Fruit fly (Drosophila melanogaster) whole organism, adult: Measurements from ENCODE around the gene Alg2.

Source experiments
- CG11617 ChIP-seq: fragments of 200-800 bp; sonication (Bioruptor generic); optimal IDR thresholded peaks from 2 replicates; lab custom pipeline; 2017; ENCODE audit warnings: mild to moderate bottlenecking, missing biosample characterization, missing genetic modification reagents, missing genetic modification characterization
- CG12768 ChIP-seq: fragments of 200-800 bp; sonication (Bioruptor generic); optimal IDR thresholded peaks from 2 replicates; lab custom pipeline; 2017; ENCODE audit warnings: missing biosample characterization, missing genetic modification characterization, mild to moderate bottlenecking, moderate library complexity, missing genetic modification reagents
- CG14711 ChIP-seq: fragments of 200-800 bp; sonication (Bioruptor generic); optimal IDR thresholded peaks from 2 replicates; lab custom pipeline; 2018; ENCODE audit warnings: missing biosample characterization, mild to moderate bottlenecking, missing genetic modification characterization, moderate library complexity
- CG1620 ChIP-seq: fragments of 200-800 bp; sonication (Bioruptor generic); optimal IDR thresholded peaks from 2 replicates; lab custom pipeline; 2016; ENCODE audit warnings: missing biosample characterization, missing genetic modification characterization
- CG33017 ChIP-seq: fragments of 200-800 bp; sonication (Bioruptor generic); optimal IDR thresholded peaks from 2 replicates; lab custom pipeline; 2018; ENCODE audit warnings: missing biosample characterization, mild to moderate bottlenecking, missing genetic modification characterization, moderate library complexity
- CG5204 ChIP-seq: fragments of 200-800 bp; sonication (Bioruptor generic); optimal IDR thresholded peaks from 2 replicates; lab custom pipeline; 2016; ENCODE audit warnings: missing biosample characterization, missing genetic modification characterization
- CG7045 ChIP-seq: fragments of 200-800 bp; sonication (Bioruptor generic); optimal IDR thresholded peaks from 2 replicates; lab custom pipeline; 2017; ENCODE audit warnings: missing biosample characterization, mild to moderate bottlenecking, missing genetic modification characterization
- CG7101 ChIP-seq: fragments of 200-800 bp; sonication (Bioruptor generic); optimal IDR thresholded peaks from 2 replicates; lab custom pipeline; 2018; ENCODE audit warnings: missing biosample characterization, mild to moderate bottlenecking, missing genetic modification characterization, moderate library complexity
- Clk ChIP-seq: fragments of 200-800 bp; sonication (Bioruptor generic); optimal IDR thresholded peaks from 2 replicates; lab custom pipeline; 2017; ENCODE audit warnings: missing biosample characterization, missing genetic modification characterization
- Crg-1 ChIP-seq: fragments of 200-800 bp; sonication (Bioruptor generic); optimal IDR thresholded peaks from 2 replicates; lab custom pipeline; 2016; ENCODE audit warnings: missing biosample characterization, missing genetic modification characterization
- Hr96 ChIP-seq: fragments of 200-800 bp; sonication (Bioruptor generic); optimal IDR thresholded peaks from 2 replicates; lab custom pipeline; 2016; ENCODE audit warnings: missing biosample characterization, missing genetic modification characterization
- Mnt ChIP-seq: fragments of 200-800 bp; sonication (Bioruptor generic); optimal IDR thresholded peaks from 2 replicates; lab custom pipeline; 2016; ENCODE audit warnings: missing biosample characterization, mild to moderate bottlenecking, missing genetic modification characterization
- bab1 ChIP-seq: fragments of 200-800 bp; sonication (Bioruptor generic); optimal IDR thresholded peaks from 3 replicates; lab custom pipeline; 2019; ENCODE audit warnings: missing biosample characterization, mild to moderate bottlenecking, missing genetic modification characterization, moderate library complexity
- cic ChIP-seq: fragments of 200-800 bp; sonication (Bioruptor generic); optimal IDR thresholded peaks from 2 replicates; lab custom pipeline; 2017; ENCODE audit warnings: missing biosample characterization, mild to moderate bottlenecking, missing genetic modification characterization, moderate library complexity
- cnc ChIP-seq, 2 experiments: fragments of >200 bp; optimal IDR thresholded peaks; 2 replicates each; lab custom pipeline; 2017
- kay ChIP-seq: fragments of 200-800 bp; sonication (Bioruptor generic); peaks from one replicate; lab custom pipeline; 2016; ENCODE audit warnings: missing biosample characterization, missing genetic modification characterization, borderline replicate concordance
- ovo ChIP-seq: fragments of 200-800 bp; sonication (Bioruptor generic); optimal IDR thresholded peaks from 2 replicates; lab custom pipeline; 2016; ENCODE audit warnings: missing biosample characterization, missing genetic modification characterization
- pad ChIP-seq: fragments of 200-800 bp; sonication (Bioruptor generic); optimal IDR thresholded peaks from 3 replicates; lab custom pipeline; 2017; ENCODE audit warnings: missing biosample characterization, missing genetic modification characterization, mild to moderate bottlenecking, moderate library complexity, missing genetic modification reagents
- tj ChIP-seq: fragments of 200-800 bp; sonication (Bioruptor generic); optimal IDR thresholded peaks from 3 replicates; lab custom pipeline; 2017; ENCODE audit warnings: missing biosample characterization, mild to moderate bottlenecking, missing genetic modification characterization, moderate library complexity
- toe ChIP-seq: fragments of 200-800 bp; sonication (Bioruptor generic); optimal IDR thresholded peaks from 2 replicates; lab custom pipeline; 2016; ENCODE audit warnings: missing biosample characterization, missing genetic modification characterization

Alg2 gene

DNA sequence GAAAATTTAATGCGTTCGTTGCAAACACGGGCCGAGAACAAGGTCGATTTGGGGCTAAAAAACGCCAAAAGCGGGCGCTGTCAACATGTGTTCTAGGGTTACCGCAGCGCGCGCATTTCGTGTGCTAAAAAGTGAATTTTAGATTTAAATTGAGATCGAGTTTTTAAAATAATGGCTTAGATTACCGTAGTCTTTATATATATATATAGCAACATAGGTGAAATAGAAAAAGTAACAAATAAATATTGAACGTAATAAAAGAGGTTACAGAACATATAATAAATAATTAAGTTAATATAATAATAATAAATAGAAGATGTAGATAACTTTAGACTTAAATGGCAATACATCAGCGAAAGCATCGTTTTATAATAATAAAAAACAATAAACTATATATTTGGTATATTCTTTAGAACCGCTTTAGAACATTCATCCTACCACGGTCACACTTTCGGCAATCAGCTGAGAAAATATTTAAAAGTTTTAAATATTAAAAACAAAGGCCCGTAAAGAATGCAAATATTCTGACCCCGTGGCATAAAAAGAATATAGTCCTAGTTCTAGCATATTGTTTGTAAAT lies at the start of gene Alg2, which contains the start of gene CG11537:
TSS of gene Alg2 (plus strand) at position 426 of the 580 bp plus-strand sequence.
TSS of gene CG11537 (minus strand) at position 75 of the 580 bp plus-strand sequence.
- TF ChIP-seq Hr96 (GFP tag; lab: Kevin White, UChicago) (no peak), CG12768 (peak; percentile 54), ovo (GFP tag; lab: Kevin White, UChicago) (no peak), kay (GFP tag; lab: Kevin White, UChicago) (no peak), Mnt (peak; percentile 57), CG33017 (tag; lab: Kevin White, UChicago) (no peak), bab1 (peak; percentile 55), cic (GFP tag; lab: Kevin White, UChicago) (no peak), CG14711 (tag; lab: Kevin White, UChicago) (peak; percentile 98), CG7045 (GFP tag; lab: Kevin White, UChicago) (peak; percentile 21), cnc (optimal IDR thresholded peaks at IDR 0.05; lab: Kevin White, UChicago) (no peak), CG1620 (GFP tag; lab: Kevin White, UChicago) (peak; percentile 27), CG7101 (tag; lab: Kevin White, UChicago) (peak; percentile 12), toe (GFP tag; lab: Kevin White, UChicago) (no peak), Crg-1 (GFP tag; lab: Kevin White, UChicago) (no peak), CG11617 (GFP tag; lab: Kevin White, UChicago) (peak; percentile 10), tj (peak; percentile 59), CG5204 (GFP tag; lab: Kevin White, UChicago) (no peak), pad (GFP tag; lab: Kevin White, UChicago) (no peak), Clk (GFP tag; lab: Kevin White, UChicago) (no peak)

DNA sequence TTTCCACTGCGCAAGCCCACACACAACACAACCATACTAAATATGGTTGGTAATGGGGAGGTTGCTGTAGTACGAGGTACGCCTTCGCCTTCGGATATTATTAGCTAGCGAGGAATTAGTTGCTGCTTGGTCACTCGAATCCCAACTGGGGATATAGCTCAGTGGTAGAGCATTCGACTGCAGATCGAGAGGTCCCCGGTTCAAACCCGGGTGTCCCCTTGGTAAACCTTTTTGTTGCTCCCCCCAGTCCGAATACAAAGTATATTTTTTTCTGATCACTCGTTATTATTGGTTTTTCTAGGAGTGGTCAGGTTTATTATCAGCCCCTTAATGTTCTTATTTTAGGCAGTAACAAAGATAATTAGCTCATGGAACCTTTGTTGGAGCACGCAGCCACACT lies 48.0 kb upstream of the Alg2 start:
- no peak for TF ChIP-seq Clk (GFP tag; lab: Kevin White, UChicago)
- no peak for TF ChIP-seq CG11617 (GFP tag; lab: Kevin White, UChicago)
- no peak for TF ChIP-seq ovo (GFP tag; lab: Kevin White, UChicago)
- TF ChIP-seq Hr96 (GFP tag; lab: Kevin White, UChicago), result no peak
- TF ChIP-seq pad (GFP tag; lab: Kevin White, UChicago), result no peak
- TF ChIP-seq CG7045 (GFP tag; lab: Kevin White, UChicago), result no peak
- TF ChIP-seq toe (GFP tag; lab: Kevin White, UChicago), result no peak
- no peak for TF ChIP-seq Crg-1 (GFP tag; lab: Kevin White, UChicago)
- TF ChIP-seq CG5204 (GFP tag; lab: Kevin White, UChicago), result no peak
- TF ChIP-seq CG1620 (GFP tag; lab: Kevin White, UChicago), result no peak

DNA sequence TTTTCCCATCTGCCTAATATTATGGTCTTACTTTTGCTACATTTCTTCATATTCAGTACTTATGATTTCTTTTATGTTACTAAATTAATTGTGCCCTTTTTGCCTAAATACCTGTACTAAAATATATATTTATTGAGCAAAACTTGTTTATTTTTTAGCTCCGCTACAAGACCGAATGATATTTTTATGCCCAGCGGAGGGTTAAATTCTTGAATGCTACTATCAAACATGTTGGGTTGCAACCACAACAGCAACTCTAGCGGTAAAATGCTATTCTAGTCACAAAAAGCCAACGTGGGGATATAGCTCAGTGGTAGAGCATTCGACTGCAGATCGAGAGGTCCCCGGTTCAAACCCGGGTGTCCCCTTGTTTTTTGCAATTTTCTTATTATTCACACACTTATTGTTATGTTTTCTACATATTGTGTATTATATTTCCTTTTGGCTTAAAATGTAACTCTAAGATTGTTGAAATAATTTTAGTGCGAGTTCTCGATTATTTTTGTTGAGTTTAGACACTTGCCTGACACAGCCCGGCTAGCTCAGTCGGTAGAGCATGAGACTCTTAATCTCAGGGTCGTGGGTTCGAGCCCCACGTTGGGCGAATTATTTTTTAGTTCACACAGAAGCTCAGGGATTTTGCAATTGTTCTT lies 47.4 kb upstream of the Alg2 start:
- TF ChIP-seq CG33017 (tag; lab: Kevin White, UChicago) (no peak), CG12768 (peak; percentile 55), bab1 (no peak), CG7045 (GFP tag; lab: Kevin White, UChicago) (peak; percentile 29), CG7101 (tag; lab: Kevin White, UChicago) (peak; percentile 21)

DNA sequence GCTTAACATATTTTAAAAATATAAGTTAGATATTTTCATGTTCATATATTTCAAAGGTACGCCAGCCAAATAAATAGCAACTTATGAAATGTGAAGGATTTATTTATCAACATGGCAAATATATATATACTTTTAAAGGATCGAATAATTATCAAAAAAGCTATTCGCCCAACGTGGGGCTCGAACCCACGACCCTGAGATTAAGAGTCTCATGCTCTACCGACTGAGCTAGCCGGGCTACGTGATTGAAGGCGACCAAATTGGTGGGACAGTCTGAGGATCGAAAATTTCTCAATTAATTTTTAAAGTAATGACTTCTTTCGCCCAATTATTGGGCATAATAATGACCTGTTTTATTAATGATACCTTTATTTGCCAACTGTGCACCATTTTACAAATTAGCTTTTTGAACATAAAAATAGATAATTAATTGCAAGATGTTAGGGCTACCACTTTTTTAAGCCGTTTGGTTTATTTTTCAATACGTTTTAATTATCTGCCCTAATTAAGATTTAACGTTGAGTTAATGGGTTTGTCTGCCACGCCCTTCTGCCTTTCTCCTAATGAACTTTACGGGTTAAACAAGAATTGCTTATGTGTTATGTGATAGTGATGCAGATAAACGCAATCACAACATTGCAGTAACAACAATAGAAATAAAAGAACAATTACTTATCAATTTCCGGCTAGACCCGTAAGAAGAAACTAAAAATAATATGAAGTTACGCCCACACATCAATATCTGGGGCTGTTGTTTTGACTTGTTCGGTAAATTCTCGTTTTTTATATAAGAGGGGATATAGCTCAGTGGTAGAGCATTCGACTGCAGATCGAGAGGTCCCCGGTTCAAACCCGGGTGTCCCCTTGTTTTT lies 46.6 kb upstream of the Alg2 start:
- TF ChIP-seq Mnt (no peak), kay (GFP tag; lab: Kevin White, UChicago) (peak; percentile 2)

DNA sequence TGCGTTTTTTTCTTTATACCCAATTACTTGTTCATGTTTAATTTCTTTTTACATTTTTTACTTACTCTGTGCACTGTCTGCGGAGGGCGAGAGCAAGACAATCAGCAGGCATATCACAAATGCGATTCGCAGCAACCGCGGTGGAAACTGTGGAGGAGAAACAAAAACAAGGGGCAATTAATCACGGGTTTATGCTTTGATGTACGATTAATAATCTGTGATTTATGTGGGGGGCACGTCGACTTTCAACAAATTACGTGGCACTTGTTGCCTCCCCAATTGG lies 46.1 kb upstream of the Alg2 start:
- TF ChIP-seq CG14711 (tag; lab: Kevin White, UChicago) (no peak), pad (GFP tag; lab: Kevin White, UChicago) (no peak), ovo (GFP tag; lab: Kevin White, UChicago) (no peak), cnc (optimal IDR thresholded peaks at IDR 0.05; lab: Kevin White, UChicago) (no peak), Crg-1 (GFP tag; lab: Kevin White, UChicago) (no peak), Clk (GFP tag; lab: Kevin White, UChicago) (no peak), CG1620 (GFP tag; lab: Kevin White, UChicago) (no peak), CG5204 (GFP tag; lab: Kevin White, UChicago) (no peak), tj (no peak), CG7045 (GFP tag; lab: Kevin White, UChicago) (no peak), CG33017 (tag; lab: Kevin White, UChicago) (no peak)

DNA sequence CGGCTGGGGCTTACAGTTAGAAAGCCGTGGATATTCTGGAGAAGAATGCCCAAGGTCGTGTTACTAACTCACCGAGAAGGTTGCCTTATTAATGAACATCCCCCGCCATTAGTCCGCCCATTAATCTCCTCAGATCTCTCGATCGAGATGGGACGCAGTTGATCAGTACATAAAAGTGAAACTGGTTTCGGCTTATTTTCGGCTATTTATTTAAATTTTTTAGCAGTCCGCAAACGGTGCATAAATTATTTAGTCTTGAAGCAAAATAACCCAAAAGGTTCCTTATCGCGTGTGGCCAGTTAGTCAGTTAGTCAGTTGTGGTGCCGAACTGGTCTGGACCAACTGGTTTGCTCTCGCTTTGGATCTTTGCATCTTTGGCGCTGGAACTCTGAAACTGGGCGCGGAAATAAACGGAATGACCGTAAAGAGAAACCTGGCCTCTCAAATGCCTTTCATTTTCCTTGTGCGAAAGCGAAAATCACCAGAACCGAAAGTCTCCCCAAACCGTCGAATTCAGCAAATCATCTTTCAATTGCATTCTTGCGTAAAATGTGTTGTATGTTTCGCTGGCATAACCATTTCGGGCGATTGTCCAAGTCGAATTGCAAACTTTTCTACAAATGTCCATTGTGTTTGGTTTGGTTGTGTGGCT lies 44.7 kb upstream of the Alg2 start:
- TF ChIP-seq cic (GFP tag; lab: Kevin White, UChicago), result no peak
- no peak for TF ChIP-seq tj
- TF ChIP-seq CG12768, result no peak
